Worm (Caenorhabditis elegans) whole organism, early embryonic: ENCODE results near the gene str-180.

ENCODE experiments used
- B0310.2 ChIP-seq: sonication (generic microtip); optimal IDR thresholded peaks from 2 replicates; lab custom pipeline; 2016; ENCODE audit warnings: mild to moderate bottlenecking, missing genetic modification characterization, missing compliant biosample characterization
- F13C5.2 ChIP-seq: sonication (generic microtip); optimal IDR thresholded peaks from 2 replicates; lab custom pipeline; 2017; ENCODE audit warnings: mild to moderate bottlenecking, missing genetic modification characterization, inconsistent platforms, missing compliant biosample characterization
- aly-1 ChIP-seq: sonication (generic microtip); optimal IDR thresholded peaks from 2 replicates; lab custom pipeline; 2016; ENCODE audit warnings: missing genetic modification characterization, missing compliant biosample characterization
- ama-1 ChIP-seq: fragments of 150-350 bp; optimal IDR thresholded peaks from 2 replicates; lab custom pipeline; 2014
- ceh-13 ChIP-seq: fragments of 200-800 bp; sonication (Bioruptor generic); optimal IDR thresholded peaks from 2 replicates; lab custom pipeline; 2018; ENCODE audit warnings: mild to moderate bottlenecking, missing genetic modification characterization, missing compliant biosample characterization
- ceh-36 ChIP-seq: sonication (generic microtip); optimal IDR thresholded peaks from 2 replicates; lab custom pipeline; 2016; ENCODE audit warnings: missing genetic modification characterization, inconsistent platforms, missing compliant biosample characterization
- ets-7 ChIP-seq: sonication (generic microtip); optimal IDR thresholded peaks from 2 replicates; lab custom pipeline; 2016; ENCODE audit warnings: missing genotype, missing genetic modification characterization, missing compliant biosample characterization
- flt-1 ChIP-seq: fragments of 200-800 bp; sonication (Bioruptor generic); IDR thresholded peaks from 2 replicates; pipeline ENCODE4 v1.3.6; 2022; ENCODE audit warnings: missing genetic modification characterization, missing compliant biosample characterization
- hmbx-1 ChIP-seq: sonication (generic microtip); optimal IDR thresholded peaks from 2 replicates; lab custom pipeline; 2016; ENCODE audit warnings: mild to moderate bottlenecking, missing genetic modification characterization, missing compliant biosample characterization
- hmg-4 ChIP-seq: fragments of 200-800 bp; sonication (Bioruptor generic); optimal IDR thresholded peaks from 2 replicates; lab custom pipeline; 2018; ENCODE audit warnings: mild to moderate bottlenecking, missing genetic modification characterization, missing compliant biosample characterization
- hnd-1 ChIP-seq: sonication (generic microtip); optimal IDR thresholded peaks from 2 replicates; lab custom pipeline; 2016; ENCODE audit warnings: missing genetic modification characterization, missing compliant biosample characterization
- pes-1 ChIP-seq: fragments of 200-800 bp; sonication (Bioruptor generic); IDR thresholded peaks from 2 replicates; pipeline ENCODE4 v1.3.6; 2022; ENCODE audit warnings: missing genetic modification reagents, missing genetic modification characterization, missing compliant biosample characterization
- scrt-1 ChIP-seq: fragments of 200-800 bp; sonication (Bioruptor generic); IDR thresholded peaks from 2 replicates; pipeline ENCODE4 v1.3.6; 2022; ENCODE audit warnings: missing genetic modification characterization, missing compliant biosample characterization
- sea-1 ChIP-seq: fragments of 200-800 bp; sonication (Bioruptor generic); conservative IDR thresholded peaks from 2 replicates; pipeline ENCODE4 v1.3.6; 2022; ENCODE audit warnings: missing genetic modification characterization, missing compliant biosample characterization
- tbx-11 ChIP-seq: fragments of 200-800 bp; sonication (Bioruptor generic); IDR thresholded peaks from 2 replicates; pipeline ENCODE4 v1.3.6; 2022; ENCODE audit warnings: missing genetic modification characterization, missing compliant biosample characterization
- tbx-37 ChIP-seq: fragments of 200-800 bp; sonication (Bioruptor generic); conservative IDR thresholded peaks from 2 replicates; pipeline ENCODE4 v1.3.6; 2022; ENCODE audit warnings: missing genetic modification reagents, missing genetic modification characterization, missing compliant biosample characterization
- tra-4 ChIP-seq: sonication (generic microtip); optimal IDR thresholded peaks from 2 replicates; lab custom pipeline; 2017; ENCODE audit warnings: missing genetic modification characterization, missing compliant biosample characterization

The str-180 gene

DNA sequence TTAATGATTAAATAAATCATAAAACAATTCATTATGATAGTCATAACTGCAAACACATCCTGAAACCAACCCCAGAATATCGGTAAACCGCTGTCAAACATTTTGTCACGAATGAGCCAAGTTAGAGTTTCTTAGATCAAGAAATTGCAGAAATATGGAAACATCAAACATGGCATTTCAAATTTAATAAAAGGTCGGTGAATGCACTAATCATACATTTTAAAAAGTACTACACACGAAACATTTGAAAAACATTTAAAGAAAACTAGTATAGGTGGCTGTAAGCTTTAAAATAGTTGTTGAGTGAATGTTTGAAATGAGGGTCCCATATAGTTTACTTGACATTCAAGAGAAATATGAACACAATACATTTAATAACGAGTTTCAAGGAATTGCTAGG, at the start of gene str-180:
str-180 (minus strand) TSS at position 101 of the 400 bp plus-strand sequence.
- no peak for TF ChIP-seq ceh-13
- TF ChIP-seq hmbx-1 (tag; lab: Kevin White, UChicago): no peak

DNA sequence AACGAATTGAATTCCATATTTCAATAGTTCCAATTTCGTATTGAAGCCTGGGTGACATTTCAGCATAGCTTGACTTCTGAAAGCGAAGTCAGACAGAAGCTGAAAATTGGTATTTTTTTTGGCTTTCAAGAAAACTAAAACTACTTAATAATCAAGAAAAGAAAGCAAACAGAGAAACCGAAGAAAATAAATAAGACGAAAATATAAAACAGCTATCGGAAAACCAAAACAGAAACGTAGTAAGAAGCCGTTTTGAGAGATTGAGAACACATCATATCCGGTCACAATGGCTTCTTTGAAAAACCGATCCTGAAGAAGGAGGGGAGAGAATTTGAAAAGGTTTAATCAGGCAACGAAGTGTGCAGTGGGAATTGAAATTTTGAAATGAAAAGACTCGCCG, 49.6 kb upstream of the str-180 start, which contains the start of gene srg-30:
srg-30 (minus strand) TSS at position 101 of the 400 bp plus-strand sequence.
- TF ChIP-seq hmg-4 (GFP tag; lab: Kevin White, UChicago) (no peak), pes-1 (GFP tag; lab: Robert Waterston, UW) (no peak), hnd-1 (tag; lab: Kevin White, UChicago) (no peak)

- no peak for TF ChIP-seq flt-1
- TF ChIP-seq tbx-37 (GFP tag; lab: Robert Waterston, UW): no peak
- no peak for TF ChIP-seq tbx-11 (GFP tag; lab: Robert Waterston, UW)
- TF ChIP-seq pes-1 (GFP tag; lab: Robert Waterston, UW): no peak
- no peak for TF ChIP-seq B0310.2
- no peak for TF ChIP-seq ets-7 (tag; lab: Kevin White, UChicago)
- TF ChIP-seq F13C5.2 (tag; lab: Kevin White, UChicago): no peak
- TF ChIP-seq scrt-1 (GFP tag; lab: Robert Waterston, UW): no peak
- TF ChIP-seq hnd-1 (tag; lab: Kevin White, UChicago): no peak
- TF ChIP-seq ceh-13: no peak
- TF ChIP-seq hmbx-1 (tag; lab: Kevin White, UChicago): no peak
- no peak for TF ChIP-seq aly-1 (tag; lab: Kevin White, UChicago)
- TF ChIP-seq ama-1 (lab: Kevin White, UChicago): no peak
- TF ChIP-seq tra-4 (tag; lab: Kevin White, UChicago): no peak
- no peak for TF ChIP-seq ceh-36
- no peak for TF ChIP-seq hmg-4 (GFP tag; lab: Kevin White, UChicago)
- no peak for TF ChIP-seq sea-1 (GFP tag; lab: Robert Waterston, UW)
Measured at ce11 chrV:6710462-6710861, 41.8 kb upstream of the str-180 start, which contains the start of gene sna-1. Gene sna-1 (minus strand): TSS chrV:6710679.

- TF ChIP-seq pes-1 (GFP tag; lab: Robert Waterston, UW) (peak; percentile 70; the same call in 1 of the 2 replicates), ets-7 (tag; lab: Kevin White, UChicago) (no peak), hmbx-1 (tag; lab: Kevin White, UChicago) (peak; percentile 5), hmg-4 (GFP tag; lab: Kevin White, UChicago) (peak; percentile 66), F13C5.2 (tag; lab: Kevin White, UChicago) (peak; percentile 87), scrt-1 (GFP tag; lab: Robert Waterston, UW) (0 out of 2 replicates have a peak, but pooled peaks have one; percentile 50), B0310.2 (peak; percentile 23), tbx-11 (GFP tag; lab: Robert Waterston, UW) (peak; percentile 71), flt-1 (peak; percentile 46; the same call in 1 of the 2 replicates), ceh-36 (peak; percentile 49), aly-1 (tag; lab: Kevin White, UChicago) (peak; percentile 52), tbx-37 (GFP tag; lab: Robert Waterston, UW) (no peak), sea-1 (GFP tag; lab: Robert Waterston, UW) (peak; percentile 51; the same call in 1 of the 2 replicates), ceh-13 (peak; percentile 21), tra-4 (tag; lab: Kevin White, UChicago) (no peak), hnd-1 (tag; lab: Kevin White, UChicago) (peak; percentile 19), ama-1 (lab: Kevin White, UChicago) (no peak)
Measured at ce11 chrV:6709050-6709683, 40.5 kb upstream of the str-180 start, which contains the start of gene dlst-1. Gene dlst-1 (minus strand): TSS chrV:6709101.

- no peak for TF ChIP-seq flt-1
- TF ChIP-seq ama-1 (lab: Kevin White, UChicago): no peak
- TF ChIP-seq ceh-13: no peak
- no peak for TF ChIP-seq pes-1 (GFP tag; lab: Robert Waterston, UW)
- no peak for TF ChIP-seq ets-7 (tag; lab: Kevin White, UChicago)
- no peak for TF ChIP-seq sea-1 (GFP tag; lab: Robert Waterston, UW)
- TF ChIP-seq tbx-11 (GFP tag; lab: Robert Waterston, UW): no peak
- TF ChIP-seq hmg-4 (GFP tag; lab: Kevin White, UChicago): no peak
- TF ChIP-seq aly-1 (tag; lab: Kevin White, UChicago): no peak
- no peak for TF ChIP-seq F13C5.2 (tag; lab: Kevin White, UChicago)
- TF ChIP-seq scrt-1 (GFP tag; lab: Robert Waterston, UW): no peak
- TF ChIP-seq ceh-36: no peak
- no peak for TF ChIP-seq hnd-1 (tag; lab: Kevin White, UChicago)
- TF ChIP-seq hmbx-1 (tag; lab: Kevin White, UChicago): no peak
- no peak for TF ChIP-seq tbx-37 (GFP tag; lab: Robert Waterston, UW)
- TF ChIP-seq B0310.2: no peak
Measured at ce11 chrV:6706771-6707170, 38.1 kb upstream of the str-180 start, which contains the start of gene W02F12.4. Gene W02F12.4 (minus strand): TSS chrV:6706934.

- TF ChIP-seq hmbx-1 (tag; lab: Kevin White, UChicago) (no peak), aly-1 (tag; lab: Kevin White, UChicago) (no peak), ceh-13 (no peak), pes-1 (GFP tag; lab: Robert Waterston, UW) (no peak), ceh-36 (no peak), tbx-37 (GFP tag; lab: Robert Waterston, UW) (no peak), flt-1 (no peak), ama-1 (lab: Kevin White, UChicago) (no peak), F13C5.2 (tag; lab: Kevin White, UChicago) (no peak), B0310.2 (no peak)
Measured at ce11 chrV:6705367-6705766, 36.7 kb upstream of the str-180 start.

ce11 chrV:6704482-6704881, 35.8 kb upstream of the str-180 start:
- TF ChIP-seq tbx-37 (GFP tag; lab: Robert Waterston, UW) (no peak), hnd-1 (tag; lab: Kevin White, UChicago) (no peak), flt-1 (no peak), F13C5.2 (tag; lab: Kevin White, UChicago) (no peak), ama-1 (lab: Kevin White, UChicago) (no peak), ets-7 (tag; lab: Kevin White, UChicago) (no peak), B0310.2 (no peak), hmg-4 (GFP tag; lab: Kevin White, UChicago) (no peak), sea-1 (GFP tag; lab: Robert Waterston, UW) (no peak), scrt-1 (GFP tag; lab: Robert Waterston, UW) (no peak), ceh-13 (no peak), ceh-36 (no peak), tbx-11 (GFP tag; lab: Robert Waterston, UW) (no peak), tra-4 (tag; lab: Kevin White, UChicago) (no peak), hmbx-1 (tag; lab: Kevin White, UChicago) (no peak), pes-1 (GFP tag; lab: Robert Waterston, UW) (no peak)
